Worm (Caenorhabditis elegans): ENCODE measurements around the gene cnnm-5.

Gene cnnm-5

ce11 chrIII:3863814-3864507, 35.0 kb upstream of the cnnm-5 start, which contains the start of gene acs-19 (continued):
- TF ChIP-seq nhr-28 (tag; optimal IDR thresholded peaks at IDR 0.05) (no peak), tbx-2 (tag; optimal IDR thresholded peaks at IDR 0.05) (no peak), lir-3 (tag; optimal IDR thresholded peaks at IDR 0.05; ENCODE audit: poor library complexity) (no peak), hpl-2 (GFP tag; optimal IDR thresholded peaks at IDR 0.05) (no peak), skn-1 (tag; optimal IDR thresholded peaks at IDR 0.05) (no peak), pqm-1 (tag; optimal IDR thresholded peaks at IDR 0.05) (no peak), sptf-1 (tag; optimal IDR thresholded peaks at IDR 0.05) (no peak), nhr-19 (GFP tag; conservative IDR thresholded peaks at IDR 0.05) (peak; percentile 44), unc-86 (tag; optimal IDR thresholded peaks at IDR 0.05) (no peak), isw-1 (GFP tag; IDR thresholded peaks at IDR 0.05) (no peak), mef-2 (tag; optimal IDR thresholded peaks at IDR 0.05) (no peak), nhr-47 (tag; optimal IDR thresholded peaks at IDR 0.05) (no peak), dpl-1 (GFP tag; optimal IDR thresholded peaks at IDR 0.05) (no peak), zip-4 (GFP tag; optimal IDR thresholded peaks at IDR 0.05) (no peak), C04F5.9 (tag; optimal IDR thresholded peaks at IDR 0.05) (no peak), ceh-8 (GFP tag; optimal IDR thresholded peaks at IDR 0.05) (no peak), ztf-11 (tag; optimal IDR thresholded peaks at IDR 0.05) (no peak), swsn-7 (tag; optimal IDR thresholded peaks at IDR 0.05) (no peak), aha-1 (tag; optimal IDR thresholded peaks at IDR 0.05) (no peak), elt-3 (tag; optimal IDR thresholded peaks at IDR 0.05) (peak in 1 of 6 experiments; percentile 11), pag-3 (tag; optimal IDR thresholded peaks at IDR 0.05; ENCODE audit: borderline replicate concordance, insufficient read depth) (no peak), nhr-237 (tag; optimal IDR thresholded peaks at IDR 0.05) (no peak), lin-14 (GFP tag; optimal IDR thresholded peaks at IDR 0.05) (peak; percentile 65), lin-13 (GFP tag; optimal IDR thresholded peaks at IDR 0.05) (no peak), F16B12.6 (tag; optimal IDR thresholded peaks at IDR 0.05) (no peak), vab-15 (tag; optimal IDR thresholded peaks at IDR 0.05) (no peak), unc-98 (GFP tag; IDR thresholded peaks at IDR 0.05) (no peak), alr-1 (tag; optimal IDR thresholded peaks at IDR 0.05; ENCODE audit: borderline replicate concordance) (no peak), mdl-1 (tag; optimal IDR thresholded peaks at IDR 0.05) (no peak), unc-130 (tag; optimal IDR thresholded peaks at IDR 0.05) (no peak), unc-62 (GFP tag; optimal IDR thresholded peaks at IDR 0.05) (no peak), lin-15B (tag; optimal IDR thresholded peaks at IDR 0.05) (no peak), blmp-1 (tag; optimal IDR thresholded peaks at IDR 0.05) (peak; percentile 40), aly-2 (tag; optimal IDR thresholded peaks at IDR 0.05) (no peak), efl-1 (optimal IDR thresholded peaks at IDR 0.05) (peak in 1 of 2 experiments; percentile 14), efl-1 (GFP tag; optimal IDR thresholded peaks at IDR 0.05 in 1 of 2) (peak in 1 of 2 experiments; percentile 76)

- peak; percentile 93 to 96 for TF ChIP-seq lsy-2 (tag; optimal IDR thresholded peaks at IDR 0.05)
- TF ChIP-seq egl-27 (tag; optimal IDR thresholded peaks at IDR 0.05) = no peak
- peak; percentile 51 for TF ChIP-seq grh-1 (GFP tag; IDR thresholded peaks at IDR 0.05)
- peak; percentile 94 for TF ChIP-seq nhr-71 (tag; optimal IDR thresholded peaks at IDR 0.05)
- peak; percentile 53 for TF ChIP-seq C04F5.9 (tag; optimal IDR thresholded peaks at IDR 0.05)
- peak; percentile 94 for TF ChIP-seq skn-1 (tag; optimal IDR thresholded peaks at IDR 0.05)
- peak; percentile 66 for TF ChIP-seq snpc-4 (tag; optimal IDR thresholded peaks at IDR 0.05)
- TF ChIP-seq ets-5 (GFP tag; IDR thresholded peaks at IDR 0.05) = no peak
- TF ChIP-seq zip-4 (GFP tag; optimal IDR thresholded peaks at IDR 0.05) = peak; percentile 59
- peak; percentile 87 for TF ChIP-seq fkh-10 (GFP tag; optimal IDR thresholded peaks at IDR 0.05)
- peak; percentile 70 for TF ChIP-seq nhr-90 (tag; optimal IDR thresholded peaks at IDR 0.05; ENCODE audit: poor library complexity)
- peak; percentile 72 for TF ChIP-seq nhr-77 (tag; optimal IDR thresholded peaks at IDR 0.05)
- peak; percentile 57; the same call in 1 of the 2 replicates for TF ChIP-seq unc-98 (GFP tag; IDR thresholded peaks at IDR 0.05)
- no peak for TF ChIP-seq alr-1 (tag; optimal IDR thresholded peaks at IDR 0.05; ENCODE audit: borderline replicate concordance)
- no peak for TF ChIP-seq zag-1 (tag; optimal IDR thresholded peaks at IDR 0.05)
- peak; percentile 86 for TF ChIP-seq unc-86 (tag; optimal IDR thresholded peaks at IDR 0.05)
- TF ChIP-seq unc-30 (tag; optimal IDR thresholded peaks at IDR 0.05) = no peak
- TF ChIP-seq pag-3 (tag; optimal IDR thresholded peaks at IDR 0.05; ENCODE audit: borderline replicate concordance, insufficient read depth) = no peak
- TF ChIP-seq blmp-1 (tag; optimal IDR thresholded peaks at IDR 0.05) = peak; percentile 72
- TF ChIP-seq nhr-76 (tag; optimal IDR thresholded peaks at IDR 0.05) = no peak
- TF ChIP-seq dpl-1 (GFP tag; optimal IDR thresholded peaks at IDR 0.05) = peak; percentile 92 to 96 (median 94)
- peak; percentile 88 for TF ChIP-seq rnt-1 (tag; optimal IDR thresholded peaks at IDR 0.05)
- TF ChIP-seq elt-2 (tag; optimal IDR thresholded peaks at IDR 0.05) = peak; percentile 65
- TF ChIP-seq lin-39 (tag; optimal IDR thresholded peaks at IDR 0.05) = peak; percentile 33
Measured at ce11 chrIII:3862918-3863385, 33.9 kb upstream of the cnnm-5 start, which contains the start of gene brc-1. brc-1 (minus strand) TSS chrIII:3862968.

Data from whole organism, L1 larva.